Worm (Caenorhabditis elegans) whole organism, young adult: Measurements from ENCODE around the gene ZK1010.2.

ENCODE experiments used
- B0035.1 ChIP-seq: sonication (generic microtip); optimal IDR thresholded peaks from 2 replicates; lab custom pipeline; 2016; ENCODE audit warnings: missing genetic modification characterization, mild to moderate bottlenecking, missing compliant biosample characterization, missing genotype, missing genetic modification reagents
- B0261.1 ChIP-seq: sonication (generic microtip); optimal IDR thresholded peaks from 2 replicates; lab custom pipeline; 2016; ENCODE audit warnings: mild to moderate bottlenecking, missing genetic modification characterization, moderate library complexity, missing compliant biosample characterization
- D2030.7 ChIP-seq: fragments of 200-800 bp; sonication (Bioruptor generic); IDR thresholded peaks from 2 replicates; pipeline ENCODE4 v1.3.6; 2022; ENCODE audit warnings: missing genetic modification reagents, missing genetic modification characterization, missing compliant biosample characterization
- F23B12.7 ChIP-seq: sonication (generic microtip); optimal IDR thresholded peaks from 2 replicates; lab custom pipeline; 2017; ENCODE audit warnings: missing genetic modification characterization, mild to moderate bottlenecking, missing compliant biosample characterization, antibody characterized with exemption, moderate library complexity; ENCODE audit not compliant: insufficient read depth
- F49E8.2 ChIP-seq: sonication (generic microtip); optimal IDR thresholded peaks from 3 replicates; lab custom pipeline; 2017; ENCODE audit warnings: missing genetic modification characterization, mild to moderate bottlenecking, missing compliant biosample characterization, antibody characterized with exemption, moderate library complexity; ENCODE audit not compliant: insufficient read depth
- F57C9.4 ChIP-seq: sonication (generic microtip); optimal IDR thresholded peaks from 2 replicates; lab custom pipeline; 2017; ENCODE audit warnings: mild to moderate bottlenecking, missing genetic modification characterization, missing compliant biosample characterization
- T07F8.4 ChIP-seq: sonication (generic microtip); optimal IDR thresholded peaks from 2 replicates; lab custom pipeline; 2016; ENCODE audit warnings: mild to moderate bottlenecking, missing genetic modification characterization, moderate library complexity, missing compliant biosample characterization
- T26A5.8 ChIP-seq: sonication (generic microtip); optimal IDR thresholded peaks from 2 replicates; lab custom pipeline; 2016; ENCODE audit warnings: missing genetic modification characterization, missing compliant biosample characterization
- Y67H2A.10 ChIP-seq: fragments of 200-800 bp; sonication (Bioruptor generic); conservative IDR thresholded peaks from 2 replicates; pipeline ENCODE4 v1.3.6; 2022; ENCODE audit warnings: missing genetic modification reagents, missing genetic modification characterization, missing compliant biosample characterization
- ZK185.1 ChIP-seq: sonication (generic microtip); optimal IDR thresholded peaks from 2 replicates; lab custom pipeline; 2016; ENCODE audit warnings: mild to moderate bottlenecking, missing genetic modification characterization, missing compliant biosample characterization; ENCODE audit not compliant: poor library complexity, severe bottlenecking
- aptf-3 ChIP-seq: fragments of 200-800 bp; sonication (Bioruptor generic); IDR thresholded peaks from 2 replicates; pipeline ENCODE4 v1.3.6; 2022; ENCODE audit warnings: missing genetic modification characterization, missing compliant biosample characterization
- cebp-1 ChIP-seq, 2 experiments: fragments of 200-800 bp in 1 of 2; sonication (Bioruptor generic) in 1 of 2; sonication (generic microtip) in 1 of 2; IDR thresholded peaks in 1 of 2; optimal IDR thresholded peaks in 1 of 2; 2 replicates each; pipeline versions ENCODE4 v1.3.6 to Lab custom; 2017 to 2022; ENCODE audit warnings: missing compliant biosample characterization in 2 of 2, missing genetic modification characterization in 2 of 2, mild to moderate bottlenecking in 1 of 2, missing genetic modification reagents in 1 of 2, moderate library complexity in 1 of 2
- ceh-27 ChIP-seq: fragments of 200-800 bp; sonication (Bioruptor generic); optimal IDR thresholded peaks from 2 replicates; lab custom pipeline; 2018; ENCODE audit warnings: mild to moderate bottlenecking, missing genetic modification characterization, moderate library complexity, missing compliant biosample characterization
- ceh-91 ChIP-seq: fragments of 200-800 bp; sonication (Bioruptor generic); IDR thresholded peaks from 2 replicates; pipeline ENCODE4 v1.3.6; 2022; ENCODE audit warnings: missing genetic modification reagents, missing genetic modification characterization, missing compliant biosample characterization
- die-1 ChIP-seq: sonication (generic microtip); optimal IDR thresholded peaks from 2 replicates; lab custom pipeline; 2016; ENCODE audit warnings: missing genotype, mild to moderate bottlenecking, missing genetic modification characterization, missing compliant biosample characterization
- dox-1 ChIP-seq: fragments of 200-800 bp; sonication (Bioruptor generic); IDR thresholded peaks from 2 replicates; pipeline ENCODE4 v1.3.6; 2022; ENCODE audit warnings: missing genetic modification reagents, missing genetic modification characterization, missing compliant biosample characterization
- efl-1 ChIP-seq: fragments of 150-350 bp; optimal IDR thresholded peaks from 2 replicates; lab custom pipeline; 2014; ENCODE audit warnings: missing biosample characterization, missing genetic modification reagents, missing genetic modification characterization
- egrh-3 ChIP-seq: fragments of 200-800 bp; sonication (Bioruptor generic); IDR thresholded peaks from 2 replicates; pipeline ENCODE4 v1.3.6; 2022; ENCODE audit warnings: missing genetic modification reagents, missing genetic modification characterization, missing compliant biosample characterization
- hmg-1.2 ChIP-seq: fragments of 200-800 bp; sonication (Bioruptor generic); IDR thresholded peaks from 2 replicates; pipeline ENCODE4 v1.3.6; 2022; ENCODE audit warnings: missing genetic modification reagents, missing genetic modification characterization, missing compliant biosample characterization
- hsf-1 ChIP-seq: fragments of 200-800 bp; sonication (Bioruptor generic); IDR thresholded peaks from 2 replicates; pipeline ENCODE4 v1.3.6; 2022; ENCODE audit warnings: missing genetic modification reagents, missing genetic modification characterization, missing compliant biosample characterization
- lin-26 ChIP-seq: fragments of 200-800 bp; sonication (Bioruptor generic); IDR thresholded peaks from 2 replicates; pipeline ENCODE4 v1.3.6; 2022; ENCODE audit warnings: missing genetic modification reagents, missing genetic modification characterization, missing compliant biosample characterization
- lir-1 ChIP-seq: fragments of 200-800 bp; sonication (Bioruptor generic); conservative IDR thresholded peaks from 2 replicates; pipeline ENCODE4 v1.3.6; 2022; ENCODE audit warnings: missing genetic modification reagents, missing genetic modification characterization, missing compliant biosample characterization
- nhr-120 ChIP-seq: fragments of 200-800 bp; sonication (Bioruptor generic); IDR thresholded peaks from 2 replicates; pipeline ENCODE4 v1.3.6; 2022; ENCODE audit warnings: missing genetic modification characterization, missing compliant biosample characterization
- nhr-27 ChIP-seq: fragments of 200-800 bp; sonication (Bioruptor generic); optimal IDR thresholded peaks from 2 replicates; lab custom pipeline; 2018; ENCODE audit warnings: mild to moderate bottlenecking, missing genetic modification characterization, moderate library complexity, missing compliant biosample characterization
- nhr-80 ChIP-seq: sonication (generic microtip); optimal IDR thresholded peaks from 2 replicates; lab custom pipeline; 2016; ENCODE audit warnings: missing genetic modification characterization, missing compliant biosample characterization
- rcor-1 ChIP-seq: fragments of 200-800 bp; sonication (Bioruptor generic); IDR thresholded peaks from 2 replicates; pipeline ENCODE4 v1.3.6; 2022; ENCODE audit warnings: missing genetic modification reagents, missing genetic modification characterization, missing compliant biosample characterization
- repo-1 ChIP-seq: sonication (generic microtip); optimal IDR thresholded peaks from 2 replicates; lab custom pipeline; 2017; ENCODE audit warnings: mild to moderate bottlenecking, missing genetic modification characterization, missing compliant biosample characterization
- rpc-1 ChIP-seq, 2 experiments: fragments of 150-350 bp in 1 of 2; sonication (generic microtip) in 1 of 2; optimal IDR thresholded peaks; 2 replicates each; lab custom pipeline; 2014 to 2018; ENCODE audit warnings: missing biosample characterization in 1 of 2, missing genetic modification characterization in 1 of 2, missing genetic modification reagents in 1 of 2, missing genotype in 1 of 2
- sea-2 ChIP-seq: fragments of 200-800 bp; sonication (Bioruptor generic); IDR thresholded peaks from 2 replicates; pipeline ENCODE4 v1.3.6; 2022; ENCODE audit warnings: missing genetic modification characterization, missing compliant biosample characterization
- snpc-1.1 ChIP-seq: sonication (generic microtip); optimal IDR thresholded peaks from 2 replicates; lab custom pipeline; 2017; ENCODE audit warnings: missing genetic modification characterization, mild to moderate bottlenecking, missing compliant biosample characterization, antibody characterized with exemption, moderate library complexity, missing genotype, missing genetic modification reagents; ENCODE audit not compliant: insufficient read depth
- snpc-3.4 ChIP-seq: sonication (generic microtip); optimal IDR thresholded peaks from 2 replicates; lab custom pipeline; 2017; ENCODE audit warnings: missing genetic modification characterization, mild to moderate bottlenecking, missing compliant biosample characterization, antibody characterized with exemption, moderate library complexity, missing genotype, missing genetic modification reagents
- snpc-4 ChIP-seq, 5 experiments: fragments of 150-350 bp in 1 of 5; sonication (generic microtip) in 4 of 5; optimal IDR thresholded peaks; 2 replicates each; lab custom pipeline; 2014 to 2018; ENCODE audit warnings: missing genetic modification characterization in 5 of 5, missing biosample characterization in 3 of 5, antibody characterized with exemption in 2 of 5, mild to moderate bottlenecking in 2 of 5, missing compliant biosample characterization in 2 of 5, missing genotype in 2 of 5, moderate library complexity in 2 of 5, missing genetic modification reagents in 1 of 5
- tbx-9 ChIP-seq: sonication (generic microtip); optimal IDR thresholded peaks from 2 replicates; lab custom pipeline; 2016; ENCODE audit warnings: borderline replicate concordance, missing genetic modification characterization, inconsistent platforms, missing compliant biosample characterization
- zfh-2 ChIP-seq: fragments of 200-800 bp; sonication (Bioruptor generic); conservative IDR thresholded peaks from 2 replicates; pipeline ENCODE4 v1.3.6; 2022; ENCODE audit warnings: missing genetic modification reagents, missing genetic modification characterization, missing compliant biosample characterization
- ztf-26 ChIP-seq: sonication (generic microtip); optimal IDR thresholded peaks from 2 replicates; lab custom pipeline; 2017; ENCODE audit warnings: missing genetic modification characterization, missing compliant biosample characterization
- ztf-28 ChIP-seq: fragments of 200-800 bp; sonication (Bioruptor generic); IDR thresholded peaks from 2 replicates; pipeline ENCODE4 v1.3.6; 2022; ENCODE audit warnings: missing genetic modification reagents, missing genetic modification characterization, missing compliant biosample characterization

ZK1010.2 gene

DNA sequence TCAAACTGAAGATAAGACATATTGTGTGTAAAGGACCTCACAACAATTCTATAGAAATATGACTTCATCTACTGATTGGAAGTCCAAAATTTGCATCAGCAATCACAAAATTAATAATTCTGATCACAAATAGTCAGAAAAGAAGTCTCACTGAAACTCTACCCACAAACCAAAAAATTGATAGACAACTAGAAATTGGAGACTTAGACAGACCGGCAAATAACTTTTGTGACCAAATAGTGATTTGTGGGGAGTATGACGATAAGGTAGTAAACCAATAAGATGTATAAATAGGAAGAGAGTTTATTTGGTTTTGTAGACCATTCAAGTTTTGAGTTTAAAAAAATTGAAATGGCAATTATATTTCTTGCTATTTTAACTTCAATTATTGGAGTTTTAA, 46.6 kb upstream of the ZK1010.2 start, which contains the start of gene cyp-13A12:
Gene cyp-13A12, plus strand, starts transcription at position 267 of the 400 bp plus-strand sequence.
- TF ChIP-seq nhr-80 (tag; lab: Kevin White, UChicago): peak; percentile 48
- no peak for TF ChIP-seq nhr-120 (GFP tag; lab: Robert Waterston, UW)
- no peak for TF ChIP-seq snpc-4 (GFP tag; optimal IDR thresholded peaks at IDR 0.05; lab: Kevin White, UChicago)
- TF ChIP-seq snpc-4 (tag; optimal IDR thresholded peaks at IDR 0.05; lab: Kevin White, UChicago): no peak

DNA sequence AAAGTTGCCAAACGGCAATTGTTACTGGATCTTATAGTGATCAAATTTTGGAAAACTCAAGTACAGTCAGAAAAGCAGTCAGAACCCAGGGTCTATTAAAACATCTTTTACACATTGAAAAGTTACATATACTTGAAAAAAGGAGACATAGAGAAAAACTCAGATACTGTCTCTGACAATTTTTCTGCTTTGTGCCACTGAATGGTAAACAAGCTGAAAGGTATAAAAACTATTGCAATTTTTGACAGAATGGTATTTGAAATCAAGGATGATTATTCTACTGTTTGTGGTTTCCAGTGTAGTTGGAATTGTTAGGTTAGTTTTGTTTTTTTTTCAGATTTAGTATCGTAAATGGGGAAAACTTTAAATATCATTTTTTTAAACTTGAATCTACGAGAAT, 43.1 kb upstream of the ZK1010.2 start, which contains the start of gene cyp-13A11:
Gene cyp-13A11, plus strand, starts transcription at position 266 of the 400 bp plus-strand sequence.
- TF ChIP-seq hmg-1.2 (GFP tag; lab: Robert Waterston, UW): no peak
- no peak for TF ChIP-seq lin-26 (GFP tag; lab: Robert Waterston, UW)
- TF ChIP-seq snpc-4 (GFP tag; optimal IDR thresholded peaks at IDR 0.05; lab: Kevin White, UChicago): no peak
- TF ChIP-seq snpc-4 (tag; optimal IDR thresholded peaks at IDR 0.05; lab: Kevin White, UChicago): no peak
- TF ChIP-seq lir-1 (GFP tag; lab: Robert Waterston, UW): no peak
- no peak for TF ChIP-seq snpc-1.1 (tag; lab: Kevin White, UChicago)
- TF ChIP-seq cebp-1 (GFP tag; IDR thresholded peaks at IDR 0.05; lab: Robert Waterston, UW): no peak
- no peak for TF ChIP-seq cebp-1 (tag; optimal IDR thresholded peaks at IDR 0.05; lab: Kevin White, UChicago)
- no peak for TF ChIP-seq B0035.1 (tag; lab: Kevin White, UChicago)
- no peak for TF ChIP-seq T07F8.4 (tag; lab: Kevin White, UChicago)
- no peak for TF ChIP-seq ZK185.1 (tag; lab: Kevin White, UChicago)
- TF ChIP-seq efl-1 (GFP tag; lab: Kevin White, UChicago): no peak
- no peak for TF ChIP-seq F57C9.4 (tag; lab: Kevin White, UChicago)
- no peak for TF ChIP-seq F23B12.7 (tag; lab: Kevin White, UChicago)
- TF ChIP-seq aptf-3 (GFP tag; lab: Robert Waterston, UW): no peak
- no peak for TF ChIP-seq die-1 (tag; lab: Kevin White, UChicago)
- TF ChIP-seq nhr-27 (tag; lab: Kevin White, UChicago): no peak
- TF ChIP-seq egrh-3 (GFP tag; lab: Robert Waterston, UW): no peak

DNA sequence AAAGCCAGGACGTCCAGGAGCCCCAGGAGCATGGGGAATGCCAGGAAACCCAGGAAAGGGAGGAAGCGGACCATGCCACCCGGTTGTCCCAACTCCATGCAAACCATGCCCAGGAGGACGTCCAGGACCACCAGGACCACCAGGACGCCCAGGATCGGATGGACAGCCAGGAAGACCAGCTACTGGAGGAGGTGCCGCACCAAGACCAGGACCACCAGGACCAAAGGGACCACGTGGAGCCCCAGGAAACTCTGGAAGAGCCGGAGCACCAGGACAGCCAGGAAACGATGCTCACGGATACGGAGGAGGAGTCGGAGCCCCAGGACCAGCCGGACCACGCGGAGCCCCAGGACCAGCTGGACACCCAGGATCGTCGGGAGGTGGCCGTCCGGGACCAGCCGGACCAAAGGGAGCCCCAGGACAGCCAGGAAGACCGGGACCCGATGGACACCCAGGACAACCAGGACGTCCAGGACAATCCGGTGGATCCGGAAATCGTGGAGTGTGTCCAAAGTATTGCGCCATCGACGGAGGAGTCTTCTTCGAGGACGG, 42.0 kb upstream of the ZK1010.2 start:
- TF ChIP-seq zfh-2 (GFP tag; lab: Robert Waterston, UW) (peak; percentile 95), hsf-1 (GFP tag; lab: Robert Waterston, UW) (0 out of 2 replicates have a peak, but pooled peaks have one; percentile 36), rpc-1 (optimal IDR thresholded peaks at IDR 0.05; lab: Kevin White, UChicago) (no peak), rpc-1 (tag; optimal IDR thresholded peaks at IDR 0.05; lab: Kevin White, UChicago) (no peak), rcor-1 (GFP tag; lab: Robert Waterston, UW) (no peak), Y67H2A.10 (GFP tag; lab: Robert Waterston, UW) (no peak), dox-1 (peak; percentile 52; the same call in 1 of the 2 replicates), egrh-3 (GFP tag; lab: Robert Waterston, UW) (peak; percentile 95)

DNA sequence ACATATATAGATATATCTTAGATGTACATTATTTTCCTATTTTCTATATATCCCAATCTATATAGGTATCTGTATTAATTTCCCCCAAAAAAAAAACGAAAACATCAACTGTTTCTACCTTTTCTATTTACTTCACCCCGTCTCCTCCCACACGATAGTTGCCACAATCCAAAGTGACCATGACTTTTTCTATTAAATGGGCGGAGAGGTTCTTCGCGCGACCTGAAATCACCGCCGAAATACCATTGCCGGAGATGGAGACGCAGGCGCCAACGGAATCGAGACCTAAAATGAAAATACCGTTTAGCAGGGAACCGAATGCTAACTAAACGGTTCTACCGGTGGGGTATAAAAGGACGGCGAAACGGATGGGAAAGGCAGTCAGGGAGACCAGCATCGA, 41.0 kb upstream of the ZK1010.2 start, which contains the start of gene col-98:
Gene col-98, plus strand, starts transcription at position 390 of the 400 bp plus-strand sequence.
- no peak for TF ChIP-seq ceh-91 (GFP tag; lab: Robert Waterston, UW)
- no peak for TF ChIP-seq rcor-1 (GFP tag; lab: Robert Waterston, UW)
- TF ChIP-seq sea-2: no peak
- TF ChIP-seq die-1 (tag; lab: Kevin White, UChicago): no peak
- TF ChIP-seq D2030.7 (GFP tag; lab: Robert Waterston, UW): no peak
- TF ChIP-seq snpc-3.4: no peak
- TF ChIP-seq ceh-27 (GFP tag; lab: Kevin White, UChicago): no peak
- TF ChIP-seq T07F8.4 (tag; lab: Kevin White, UChicago): no peak
- no peak for TF ChIP-seq T26A5.8
- no peak for TF ChIP-seq B0261.1 (tag; lab: Kevin White, UChicago)
- no peak for TF ChIP-seq Y67H2A.10 (GFP tag; lab: Robert Waterston, UW)
- no peak for TF ChIP-seq ztf-28 (GFP tag; lab: Robert Waterston, UW)
- no peak for TF ChIP-seq tbx-9 (tag; lab: Kevin White, UChicago)
- TF ChIP-seq snpc-1.1 (tag; lab: Kevin White, UChicago): no peak
- TF ChIP-seq ztf-26 (tag; lab: Kevin White, UChicago): no peak
- no peak for TF ChIP-seq F49E8.2
- no peak for TF ChIP-seq repo-1 (tag; lab: Kevin White, UChicago)
